Fruit fly (Drosophila melanogaster): ENCODE measurements around the gene CG17186.

- peak; percentile 82 for TF ChIP-seq rgr (GFP tag; optimal IDR thresholded peaks at IDR 0.05)
- no peak for TF ChIP-seq Dfd (GFP tag; optimal IDR thresholded peaks at IDR 0.05)
- peak; percentile 68 for TF ChIP-seq Jra (GFP tag; optimal IDR thresholded peaks at IDR 0.05)
- peak; percentile 68 for TF ChIP-seq Abd-B (GFP tag; optimal IDR thresholded peaks at IDR 0.05)
- peak; percentile 67 for TF ChIP-seq jim (GFP tag; optimal IDR thresholded peaks at IDR 0.05)
- TF ChIP-seq dmrt93B (GFP tag; optimal IDR thresholded peaks at IDR 0.05): peak; percentile 63
- peak; percentile 60 for TF ChIP-seq Dif (GFP tag; optimal IDR thresholded peaks at IDR 0.05; ENCODE audit: partially characterized antibody)
- TF ChIP-seq pan (optimal IDR thresholded peaks at IDR 0.05): no peak
Observed at dm6 chr3R:19860996-19861719, 16.2 kb downstream of the CG17186 start, which contains the start of the genes Ire1 and Mrm2.
